Worm (Caenorhabditis elegans) whole organism, L4 larva: ENCODE data around the gene str-221.
A peak's percentile ranks its signal among the peaks of the same experiment; 100 is the strongest.

Experiments
- D1046.2 ChIP-seq: fragments of 200-800 bp; sonication (Bioruptor generic); IDR thresholded peaks from 2 replicates; pipeline ENCODE4 v1.3.6; 2022; ENCODE audit warnings: missing genetic modification characterization, missing compliant biosample characterization
- T26A8.4 ChIP-seq: fragments of 200-800 bp; sonication (Bioruptor generic); IDR thresholded peaks from 2 replicates; pipeline ENCODE4 v1.3.6; 2022; ENCODE audit warnings: missing genetic modification characterization, missing compliant biosample characterization
- ama-1 ChIP-seq: fragments of 150-350 bp; optimal IDR thresholded peaks from 2 replicates; lab custom pipeline; 2014; ENCODE audit warnings: inconsistent platforms, mixed read lengths
- attf-4 ChIP-seq: sonication (generic microtip); optimal IDR thresholded peaks from 3 replicates; lab custom pipeline; 2017; ENCODE audit warnings: missing biosample characterization, missing genetic modification characterization
- ceh-82 ChIP-seq: sonication (generic microtip); optimal IDR thresholded peaks from 2 replicates; lab custom pipeline; 2017; ENCODE audit warnings: missing biosample characterization, missing genetic modification characterization
- ces-1 ChIP-seq: fragments of 150-350 bp; sonication (generic microtip); optimal IDR thresholded peaks from 4 replicates; lab custom pipeline; 2014; ENCODE audit warnings: missing biosample characterization, missing genetic modification reagents, missing genetic modification characterization
- dmd-6 ChIP-seq: fragments of 200-800 bp; sonication (Bioruptor generic); IDR thresholded peaks from 2 replicates; pipeline ENCODE4 v1.3.6; 2022; ENCODE audit warnings: missing genetic modification reagents, missing genetic modification characterization, missing compliant biosample characterization
- lin-13 ChIP-seq: fragments of 150-350 bp; optimal IDR thresholded peaks from 2 replicates; lab custom pipeline; 2014; ENCODE audit warnings: missing biosample characterization, missing genetic modification reagents, missing genetic modification characterization
- mdl-1 ChIP-seq, 2 experiments: fragments of 150-350 bp in 1 of 2; sonication (generic microtip) in 1 of 2; optimal IDR thresholded peaks; 2 replicates each; lab custom pipeline; 2014 to 2017; ENCODE audit warnings: missing biosample characterization in 2 of 2, missing genetic modification characterization in 2 of 2
- nhr-111 ChIP-seq: fragments of 200-800 bp; sonication (Bioruptor generic); optimal IDR thresholded peaks from 2 replicates; lab custom pipeline; 2018; ENCODE audit warnings: mild to moderate bottlenecking, missing genetic modification characterization, missing compliant biosample characterization
- pqm-1 ChIP-seq: sonication (generic microtip); optimal IDR thresholded peaks from 2 replicates; lab custom pipeline; 2017; ENCODE audit warnings: missing biosample characterization, missing genetic modification characterization
- skn-1 ChIP-seq: fragments of 150-350 bp; optimal IDR thresholded peaks from 2 replicates; lab custom pipeline; 2014; ENCODE audit warnings: missing biosample characterization, missing genetic modification characterization
- ztf-11 ChIP-seq: fragments of 150-350 bp; optimal IDR thresholded peaks from 2 replicates; lab custom pipeline; 2014; ENCODE audit warnings: missing biosample characterization, missing genetic modification characterization

- TF ChIP-seq attf-4 (no peak), D1046.2 (no peak), mdl-1 (tag; optimal IDR thresholded peaks at IDR 0.05; lab: Kevin White, UChicago) (no peak), ces-1 (GFP tag; lab: Kevin White, UChicago) (no peak), pqm-1 (peak; percentile 53), skn-1 (tag; lab: Kevin White, UChicago) (no peak), ztf-11 (tag; lab: Kevin White, UChicago) (no peak), ceh-82 (tag; lab: Kevin White, UChicago) (no peak), ama-1 (no peak), dmd-6 (GFP tag; lab: Robert Waterston, UW) (peak; percentile 63), nhr-111 (GFP tag; lab: Kevin White, UChicago) (no peak), T26A8.4 (GFP tag; lab: Robert Waterston, UW) (no peak), lin-13 (GFP tag; lab: Kevin White, UChicago) (no peak)
Measured at ce11 chrV:1610097-1610496, 30.0 kb upstream of the str-221 start, which contains the start of gene nhr-177.
